Worm (Caenorhabditis elegans) whole organism, L3 larva: ENCODE data around the gene mlt-3.
A peak's percentile ranks its signal among the peaks of the same experiment; 100 is the strongest.
"Not testable (repeated sequence)": the region's sequence is repeated elsewhere in the genome, so short reads cannot be mapped to it uniquely, and the experiment has no call there.

Source experiments
- R02D3.7 ChIP-seq: fragments of 150-350 bp; optimal IDR thresholded peaks from 2 replicates; lab custom pipeline; 2014; ENCODE audit warnings: missing biosample characterization, missing genetic modification characterization
- aly-2 ChIP-seq: fragments of 150-350 bp; optimal IDR thresholded peaks from 2 replicates; lab custom pipeline; 2014; ENCODE audit warnings: missing biosample characterization, missing genetic modification characterization
- ama-1 ChIP-seq: fragments of 150-350 bp; optimal IDR thresholded peaks from 2 replicates; lab custom pipeline; 2018
- ceh-16 ChIP-seq: sonication (generic microtip); optimal IDR thresholded peaks from 2 replicates; lab custom pipeline; 2017; ENCODE audit warnings: missing biosample characterization, missing genetic modification characterization
- ceh-82 ChIP-seq: fragments of 150-350 bp; optimal IDR thresholded peaks from 2 replicates; lab custom pipeline; 2014; ENCODE audit warnings: missing biosample characterization, missing genetic modification characterization
- daf-12 ChIP-seq: fragments of 150-350 bp; optimal IDR thresholded peaks from 2 replicates; lab custom pipeline; 2014; ENCODE audit warnings: missing biosample characterization, missing genetic modification reagents, missing genetic modification characterization
- elt-1 ChIP-seq: fragments of 150-350 bp; optimal IDR thresholded peaks from 2 replicates; lab custom pipeline; 2014; ENCODE audit warnings: missing biosample characterization, missing genetic modification characterization
- elt-2 ChIP-seq: sonication (generic microtip); optimal IDR thresholded peaks from 2 replicates; lab custom pipeline; 2016; ENCODE audit warnings: missing genetic modification reagents, mild to moderate bottlenecking, missing genetic modification characterization, missing compliant biosample characterization
- elt-3 ChIP-seq, 3 experiments: fragments of 150-350 bp in 1 of 3; sonication (generic microtip) in 2 of 3; optimal IDR thresholded peaks; 2 replicates in 2 of 3; 4 replicates in 1 of 3; lab custom pipeline; 2014 to 2017; ENCODE audit warnings: missing biosample characterization in 3 of 3, missing genetic modification characterization in 3 of 3
- hmg-11 ChIP-seq: sonication (generic microtip); optimal IDR thresholded peaks from 2 replicates; lab custom pipeline; 2016; ENCODE audit warnings: missing genetic modification characterization, missing compliant biosample characterization
- jun-1 ChIP-seq: fragments of 150-350 bp; optimal IDR thresholded peaks from 2 replicates; lab custom pipeline; 2014; ENCODE audit warnings: missing biosample characterization, missing genetic modification reagents, missing genetic modification characterization
- lin-39 ChIP-seq: fragments of 150-350 bp; optimal IDR thresholded peaks from 2 replicates; lab custom pipeline; 2018; ENCODE audit warnings: missing biosample characterization, missing genetic modification reagents, missing genetic modification characterization
- mml-1 ChIP-seq: fragments of 150-350 bp; sonication (generic microtip); optimal IDR thresholded peaks from 3 replicates; lab custom pipeline; 2014; ENCODE audit warnings: missing biosample characterization, missing genetic modification characterization
- nhr-237 ChIP-seq: fragments of 150-350 bp; optimal IDR thresholded peaks from 2 replicates; lab custom pipeline; 2014; ENCODE audit warnings: missing biosample characterization, missing genetic modification characterization
- nhr-25 ChIP-seq: sonication (generic microtip); optimal IDR thresholded peaks from 2 replicates; lab custom pipeline; 2017; ENCODE audit warnings: missing biosample characterization, missing genetic modification characterization
- nhr-43 ChIP-seq: sonication (generic microtip); optimal IDR thresholded peaks from 2 replicates; lab custom pipeline; 2016; ENCODE audit warnings: mild to moderate bottlenecking, missing genetic modification characterization, missing compliant biosample characterization; ENCODE audit not compliant: poor library complexity, severe bottlenecking
- nhr-67 ChIP-seq: fragments of 150-350 bp; optimal IDR thresholded peaks from 2 replicates; lab custom pipeline; 2014; ENCODE audit warnings: missing biosample characterization, missing genetic modification characterization
- pha-4 ChIP-seq: fragments of 150-350 bp; optimal IDR thresholded peaks from 2 replicates; lab custom pipeline; 2014; ENCODE audit warnings: missing biosample characterization, missing genetic modification reagents, missing genetic modification characterization
- pqm-1 ChIP-seq: fragments of 150-350 bp; optimal IDR thresholded peaks from 2 replicates; lab custom pipeline; 2017; ENCODE audit warnings: missing biosample characterization, missing genetic modification characterization, inconsistent platforms
- skn-1 ChIP-seq: fragments of 150-350 bp; optimal IDR thresholded peaks from 2 replicates; lab custom pipeline; 2014; ENCODE audit warnings: missing biosample characterization, missing genetic modification characterization
- unc-39 ChIP-seq: sonication (generic microtip); optimal IDR thresholded peaks from 4 replicates; lab custom pipeline; 2017; ENCODE audit warnings: missing biosample characterization, missing genetic modification characterization

mlt-3 gene

DNA sequence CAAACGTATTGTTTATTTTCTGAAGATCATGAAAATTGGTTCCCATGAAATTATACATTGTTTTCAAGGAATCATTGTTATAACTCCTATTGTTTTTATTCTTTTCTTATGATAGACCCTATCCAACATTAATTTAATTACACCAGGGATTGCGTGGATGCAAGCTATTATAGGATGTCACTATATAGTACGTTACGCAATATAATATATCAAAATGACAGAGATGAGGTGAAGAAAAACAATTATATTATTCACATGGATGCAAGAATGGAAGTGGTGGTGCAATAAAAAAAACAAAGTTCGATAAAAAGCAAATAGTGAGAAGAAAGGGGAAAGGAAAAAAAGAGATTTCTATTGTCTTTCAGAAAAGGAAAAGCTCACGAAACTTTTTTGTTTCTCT lies 33.6 kb downstream of the mlt-3 start:
- no peak for TF ChIP-seq daf-12 (tag; lab: Kevin White, UChicago)
- TF ChIP-seq ceh-82: no peak
- TF ChIP-seq unc-39: no peak
- TF ChIP-seq hmg-11 (tag; lab: Kevin White, UChicago): no peak
- no peak for TF ChIP-seq nhr-25 (tag; lab: Kevin White, UChicago)
- no peak for TF ChIP-seq ama-1 (lab: Kevin White, UChicago)
- TF ChIP-seq elt-1 (tag; lab: Kevin White, UChicago): no peak
- TF ChIP-seq R02D3.7 (tag; lab: Kevin White, UChicago): no peak
- no peak for TF ChIP-seq elt-3 (tag; optimal IDR thresholded peaks at IDR 0.05; lab: Kevin White, UChicago)
- TF ChIP-seq nhr-237 (tag; lab: Kevin White, UChicago): no peak
- TF ChIP-seq pqm-1: no peak
- no peak for TF ChIP-seq ceh-16
- no peak for TF ChIP-seq jun-1 (tag; lab: Kevin White, UChicago)
- TF ChIP-seq skn-1 (tag; lab: Kevin White, UChicago): no peak
- TF ChIP-seq mml-1: no peak
- no peak for TF ChIP-seq pha-4 (tag; lab: Kevin White, UChicago)
- no peak for TF ChIP-seq aly-2 (tag; lab: Kevin White, UChicago)
- TF ChIP-seq elt-2: no peak

DNA sequence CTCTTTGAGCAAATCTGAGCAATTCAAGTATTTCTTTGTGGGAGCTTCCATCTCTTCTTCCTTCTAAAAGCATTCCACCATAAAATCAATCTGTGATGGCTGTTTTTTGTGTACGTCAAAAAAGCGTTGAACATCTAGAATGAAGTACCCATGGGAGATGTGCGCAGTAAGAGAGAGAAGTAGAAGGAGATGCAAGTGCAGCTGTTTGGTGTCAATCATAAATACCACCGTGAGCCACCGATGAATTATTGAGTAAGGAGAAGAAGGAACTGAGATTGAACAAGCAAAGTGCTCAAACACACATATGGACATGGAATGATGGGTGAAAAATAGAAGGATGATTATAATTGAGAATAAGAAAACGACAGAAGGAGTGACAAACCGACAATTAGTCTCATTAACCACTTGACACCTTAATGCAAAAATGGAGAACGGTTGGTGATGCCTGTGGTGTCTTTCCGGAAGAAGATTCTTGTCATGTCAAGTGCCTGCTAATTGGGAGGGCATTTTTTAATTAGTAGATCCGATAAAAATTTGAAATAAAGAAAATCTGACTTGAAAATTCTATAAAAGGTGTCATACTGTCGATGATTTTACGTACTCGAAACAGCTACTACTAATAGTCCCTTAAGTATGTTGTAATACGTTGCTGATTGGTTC lies 34.7 kb downstream of the mlt-3 start:
- peak; percentile 28 for TF ChIP-seq lin-39 (tag; lab: Kevin White, UChicago)
- no peak for TF ChIP-seq hmg-11 (tag; lab: Kevin White, UChicago)

DNA sequence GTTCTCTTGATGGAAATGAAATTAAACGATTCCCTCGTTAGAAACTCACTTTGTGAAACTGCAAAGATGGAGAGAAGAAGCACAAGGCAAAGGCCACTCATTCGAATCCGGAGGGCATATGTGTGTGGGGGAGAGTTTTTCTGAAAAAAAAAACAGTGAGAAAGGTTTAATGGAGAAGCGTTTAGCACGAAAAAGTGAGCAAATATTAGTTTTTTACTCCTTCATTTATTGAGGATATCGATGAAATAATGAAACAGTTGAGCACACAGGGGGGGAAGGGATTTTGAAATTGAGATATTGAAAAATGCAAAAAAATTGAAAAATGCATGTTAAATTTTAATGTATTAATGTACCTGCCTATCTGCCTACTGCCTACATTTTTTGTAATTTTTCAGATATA lies 48.7 kb downstream of the mlt-3 start, which contains the start of gene nlr-1:
Gene nlr-1 (minus strand): TSS at position 101 of the 400 bp plus-strand sequence.
- not testable (repeated sequence) for TF ChIP-seq nhr-67, aly-2, nhr-43 (tag; lab: Kevin White, UChicago)
